Fruit fly (Drosophila melanogaster) Kc167 (cell line): ENCODE data around the gene wwk.

ENCODE experiments used
- Myc ChIP-seq: fragments of >200 bp; optimal IDR thresholded peaks from 2 replicates; lab custom pipeline; 2017; ENCODE audit warnings: missing external identifiers
- Sin3A ChIP-seq: fragments of >200 bp; optimal IDR thresholded peaks from 2 replicates; lab custom pipeline; 2018; ENCODE audit warnings: missing external identifiers
- h ChIP-seq: fragments of >200 bp; optimal IDR thresholded peaks from 3 replicates; lab custom pipeline; 2018; ENCODE audit warnings: missing external identifiers
- insv ChIP-seq: fragments of >200 bp; optimal IDR thresholded peaks from 3 replicates; lab custom pipeline; 2018; ENCODE audit warnings: missing external identifiers
- psq ChIP-seq: fragments of >200 bp; optimal IDR thresholded peaks from 2 replicates; lab custom pipeline; 2017; ENCODE audit warnings: missing external identifiers
- ttk ChIP-seq: sonication (Bioruptor generic); optimal IDR thresholded peaks from 2 replicates; lab custom pipeline; 2017; ENCODE audit warnings: missing external identifiers

wwk gene

dm6 chr2L:15074465-15074864, at the start of gene wwk:
TSS of gene wwk (plus strand) at chr2L:15074776.
- no peak for TF ChIP-seq h (lab: Kevin White, UChicago)
- TF ChIP-seq Sin3A (lab: Kevin White, UChicago) = no peak
- no peak for TF ChIP-seq ttk (lab: Kevin White, UChicago)
- no peak for TF ChIP-seq psq (lab: Kevin White, UChicago)
- no peak for TF ChIP-seq insv
- TF ChIP-seq Myc = no peak

- no peak for TF ChIP-seq insv
- no peak for TF ChIP-seq ttk (lab: Kevin White, UChicago)
- TF ChIP-seq h (lab: Kevin White, UChicago) = no peak
- TF ChIP-seq psq (lab: Kevin White, UChicago) = no peak
- TF ChIP-seq Sin3A (lab: Kevin White, UChicago) = no peak
- TF ChIP-seq Myc = no peak
Observed at dm6 chr2L:15026582-15026981, 48.0 kb upstream of the wwk start, which contains the start of gene CG33310. TSS of gene CG33310 (plus strand) at chr2L:15026882.

dm6 chr2L:15031650-15032049, 42.9 kb upstream of the wwk start, which contains the start of gene CG31832:
TSS of gene CG31832 (minus strand) at chr2L:15031750.
- TF ChIP-seq psq (lab: Kevin White, UChicago) (no peak), insv (no peak)

dm6 chr2L:15035366-15035765, 39.2 kb upstream of the wwk start, which contains the start of gene yellow-c:
TSS of gene yellow-c (plus strand) at chr2L:15035394.
- no peak for TF ChIP-seq Myc
- TF ChIP-seq psq (lab: Kevin White, UChicago) = no peak
- no peak for TF ChIP-seq ttk (lab: Kevin White, UChicago)
- TF ChIP-seq h (lab: Kevin White, UChicago) = no peak
- no peak for TF ChIP-seq Sin3A (lab: Kevin White, UChicago)
- no peak for TF ChIP-seq insv

dm6 chr2L:15038339-15039308, 36.0 kb upstream of the wwk start, which contains the start of gene CIAPIN1:
TSS of gene CIAPIN1 (minus strand) at chr2L:15038861.
- no peak for TF ChIP-seq psq (lab: Kevin White, UChicago)
- TF ChIP-seq Sin3A (lab: Kevin White, UChicago) = no peak
- TF ChIP-seq h (lab: Kevin White, UChicago) = no peak
- no peak for TF ChIP-seq insv
- TF ChIP-seq Myc = no peak
- no peak for TF ChIP-seq ttk (lab: Kevin White, UChicago)

dm6 chr2L:15039309-15039772, 35.2 kb upstream of the wwk start:
- TF ChIP-seq Sin3A (lab: Kevin White, UChicago) (no peak), Myc (no peak)

dm6 chr2L:15043718-15044117, 30.9 kb upstream of the wwk start:
- TF ChIP-seq psq (lab: Kevin White, UChicago) (no peak), h (lab: Kevin White, UChicago) (no peak), insv (no peak), Myc (no peak), ttk (lab: Kevin White, UChicago) (no peak), Sin3A (lab: Kevin White, UChicago) (no peak)

- TF ChIP-seq h (lab: Kevin White, UChicago) (no peak), ttk (lab: Kevin White, UChicago) (no peak), Sin3A (lab: Kevin White, UChicago) (no peak), Myc (no peak), psq (lab: Kevin White, UChicago) (no peak), insv (no peak)
Observed at dm6 chr2L:15052805-15053388, 21.7 kb upstream of the wwk start.

dm6 chr2L:15055105-15055504, 19.5 kb upstream of the wwk start:
- TF ChIP-seq insv = no peak
- TF ChIP-seq Myc = no peak
- no peak for TF ChIP-seq ttk (lab: Kevin White, UChicago)
- TF ChIP-seq Sin3A (lab: Kevin White, UChicago) = no peak
- no peak for TF ChIP-seq h (lab: Kevin White, UChicago)
- TF ChIP-seq psq (lab: Kevin White, UChicago) = no peak

dm6 chr2L:15056359-15057220, 18.0 kb upstream of the wwk start:
- TF ChIP-seq Myc (no peak), Sin3A (lab: Kevin White, UChicago) (no peak), h (lab: Kevin White, UChicago) (no peak), insv (no peak), ttk (lab: Kevin White, UChicago) (no peak), psq (lab: Kevin White, UChicago) (no peak)
